Worm (Caenorhabditis elegans) whole organism, L4 larva: ENCODE measurements around the gene fbxb-62.
"Not testable (repeated sequence)": the region's sequence is repeated elsewhere in the genome, so short reads cannot be mapped to it uniquely, and the experiment has no call there.

Experiments
- Y48G9A.11 ChIP-seq: fragments of 200-800 bp; sonication (Bioruptor generic); IDR thresholded peaks from 2 replicates; pipeline ENCODE4 v1.3.6; 2022; ENCODE audit warnings: missing genetic modification reagents, missing genetic modification characterization, missing compliant biosample characterization
- ZK546.5 ChIP-seq, 2 experiments: sonication (generic microtip); optimal IDR thresholded peaks; 2 replicates each; lab custom pipeline; 2017; ENCODE audit warnings: missing biosample characterization in 2 of 2, missing genetic modification characterization in 2 of 2
- fkh-10 ChIP-seq: fragments of 150-350 bp; optimal IDR thresholded peaks from 2 replicates; lab custom pipeline; 2014; ENCODE audit warnings: missing biosample characterization, missing genetic modification reagents, missing genetic modification characterization
- lsy-2 ChIP-seq, 2 experiments: fragments of 150-350 bp in 1 of 2; sonication (generic microtip) in 1 of 2; optimal IDR thresholded peaks; 2 replicates each; lab custom pipeline; 2014 to 2017; ENCODE audit warnings: missing biosample characterization in 2 of 2, missing genetic modification characterization in 2 of 2
- madf-5 ChIP-seq, 2 experiments: fragments of 200-800 bp; sonication (Bioruptor generic); IDR thresholded peaks; 2 replicates each; pipeline ENCODE4 v1.3.6; 2022; ENCODE audit warnings: missing compliant biosample characterization in 2 of 2, missing genetic modification characterization in 2 of 2
- mxl-3 ChIP-seq: fragments of 200-800 bp; sonication (Bioruptor generic); optimal IDR thresholded peaks from 2 replicates; lab custom pipeline; 2018; ENCODE audit warnings: mild to moderate bottlenecking, missing genetic modification characterization, missing compliant biosample characterization
- nhr-237 ChIP-seq: sonication (generic microtip); optimal IDR thresholded peaks from 2 replicates; lab custom pipeline; 2017; ENCODE audit warnings: missing biosample characterization, missing genetic modification characterization
- nhr-76 ChIP-seq: fragments of 150-350 bp; optimal IDR thresholded peaks from 2 replicates; lab custom pipeline; 2014; ENCODE audit warnings: missing biosample characterization, missing genetic modification characterization
- pqm-1 ChIP-seq: sonication (generic microtip); optimal IDR thresholded peaks from 2 replicates; lab custom pipeline; 2017; ENCODE audit warnings: missing biosample characterization, missing genetic modification characterization
- unc-62 ChIP-seq, 3 experiments: fragments of 150-350 bp in 1 of 3; sonication (generic microtip); optimal IDR thresholded peaks in 2 of 3; peaks in 1 of 3; 1 replicate in 1 of 3; 2 replicates in 2 of 3; lab custom pipeline; 2014 to 2017; ENCODE audit warnings: missing biosample characterization in 3 of 3, missing genetic modification characterization in 3 of 3, missing genetic modification reagents in 3 of 3, missing genotype in 1 of 3
- ztf-11 ChIP-seq: fragments of 150-350 bp; optimal IDR thresholded peaks from 2 replicates; lab custom pipeline; 2014; ENCODE audit warnings: missing biosample characterization, missing genetic modification characterization

DNA sequence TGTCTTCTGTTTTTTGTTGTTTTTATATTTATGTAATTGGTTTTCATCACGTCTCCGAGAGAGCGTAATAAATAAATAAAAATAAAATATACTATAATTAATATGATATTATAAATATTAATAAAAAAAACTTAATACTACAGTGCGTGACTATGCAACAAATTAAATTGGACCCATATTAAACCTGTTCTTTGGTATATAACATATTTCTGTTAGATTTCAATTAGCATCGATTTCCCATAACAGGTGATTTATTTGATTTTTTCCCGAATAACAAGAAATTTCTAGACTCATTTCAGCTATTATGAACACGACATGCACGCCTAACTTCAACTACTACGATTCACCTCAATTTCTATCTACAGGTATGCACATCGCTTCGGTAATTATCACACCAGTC, 15.2 kb upstream of the fbxb-62 start, which contains the start of gene srh-208:
- not testable (repeated sequence) for TF ChIP-seq fkh-10 (GFP tag; lab: Kevin White, UChicago); lsy-2 (tag; optimal IDR thresholded peaks at IDR 0.05; lab: Kevin White, UChicago); ZK546.5 (tag; optimal IDR thresholded peaks at IDR 0.05; lab: Kevin White, UChicago); nhr-76 (tag; lab: Kevin White, UChicago); mxl-3 (GFP tag; lab: Kevin White, UChicago); Y48G9A.11 (GFP tag; lab: Robert Waterston, UW); ztf-11 (tag; lab: Kevin White, UChicago); nhr-237 (tag; lab: Kevin White, UChicago); unc-62 (GFP tag; optimal IDR thresholded peaks at IDR 0.05 in 1 of 2; lab: Kevin White, UChicago); unc-62 (tag; optimal IDR thresholded peaks at IDR 0.05; lab: Kevin White, UChicago); madf-5 (GFP tag; IDR thresholded peaks at IDR 0.05; lab: Robert Waterston, UW); pqm-1 (tag; lab: Kevin White, UChicago)
